Fruit fly (Drosophila melanogaster) whole organism, adult: ENCODE measurements around the gene tfc.

Experiments
- CG14711 ChIP-seq: fragments of 200-800 bp; sonication (Bioruptor generic); optimal IDR thresholded peaks from 2 replicates; lab custom pipeline; 2018; ENCODE audit warnings: missing biosample characterization, mild to moderate bottlenecking, missing genetic modification characterization, moderate library complexity
- cnc ChIP-seq, 2 experiments: fragments of >200 bp; optimal IDR thresholded peaks; 2 replicates each; lab custom pipeline; 2017
- kay ChIP-seq: fragments of 200-800 bp; sonication (Bioruptor generic); peaks from one replicate; lab custom pipeline; 2016; ENCODE audit warnings: missing biosample characterization, missing genetic modification characterization, borderline replicate concordance

DNA sequence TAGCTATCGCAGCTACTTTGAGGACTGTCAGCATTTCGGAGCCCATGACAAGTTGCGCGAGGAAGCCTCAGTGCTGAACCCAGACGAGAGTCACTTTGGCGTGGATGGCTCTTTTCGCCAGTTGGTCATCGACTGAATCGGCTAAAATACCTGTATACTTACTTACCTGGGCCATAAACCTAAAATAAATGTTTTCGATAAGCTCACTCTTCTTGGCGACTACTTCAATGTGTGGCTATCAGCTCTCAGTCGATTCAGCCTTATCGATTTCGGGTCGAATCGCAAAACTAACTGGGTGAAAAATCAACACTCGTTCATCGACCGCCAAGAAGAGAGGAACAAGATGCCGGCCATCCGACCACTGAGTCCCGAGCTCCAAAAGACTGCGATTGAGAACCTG, 22.4 kb upstream of the tfc start, which contains the start of gene CG33966:
- TF ChIP-seq CG14711 (tag; lab: Kevin White, UChicago), result no peak
- TF ChIP-seq kay, result no peak
- TF ChIP-seq cnc (optimal IDR thresholded peaks at IDR 0.05; lab: Kevin White, UChicago), result no peak
